Fruit fly (Drosophila melanogaster) whole organism, embryonic: ENCODE data around the gene CG12951.

Experiments
- ATbp ChIP-seq: fragments of 200-800 bp; sonication (Bioruptor generic); optimal IDR thresholded peaks from 2 replicates; lab custom pipeline; 2017; ENCODE audit warnings: missing biosample characterization, mild to moderate bottlenecking, missing genetic modification characterization, missing genetic modification reagents
- Ada2b ChIP-seq: fragments of 200-800 bp; sonication (Bioruptor generic); IDR thresholded peaks from 2 replicates; pipeline ENCODE4 v1.3.6; 2022; ENCODE audit warnings: missing biosample characterization, missing genetic modification characterization
- Aef1 ChIP-seq: fragments of 200-800 bp; sonication (Bioruptor generic); IDR thresholded peaks from 3 replicates; pipeline ENCODE4 v1.3.6; 2022; ENCODE audit warnings: missing biosample characterization, missing genetic modification characterization
- Atf-2 ChIP-seq: fragments of 200-800 bp; sonication (Bioruptor generic); optimal IDR thresholded peaks from 2 replicates; lab custom pipeline; 2016; ENCODE audit warnings: missing biosample characterization, missing genetic modification characterization
- CG10147 ChIP-seq: fragments of 200-800 bp; sonication (Bioruptor generic); optimal IDR thresholded peaks from 2 replicates; lab custom pipeline; 2019; ENCODE audit warnings: missing biosample characterization, mild to moderate bottlenecking, missing genetic modification characterization, moderate library complexity
- CG1024 ChIP-seq: fragments of 200-800 bp; sonication (Bioruptor generic); IDR thresholded peaks from 2 replicates; pipeline ENCODE4 v1.3.6; 2022; ENCODE audit warnings: missing biosample characterization, missing genetic modification characterization
- CG10267 ChIP-seq: fragments of 200-800 bp; sonication (Bioruptor generic); optimal IDR thresholded peaks from 2 replicates; lab custom pipeline; 2018; ENCODE audit warnings: missing biosample characterization, mild to moderate bottlenecking, missing genetic modification characterization, moderate library complexity
- CG10274 ChIP-seq: fragments of 200-800 bp; sonication (Bioruptor generic); optimal IDR thresholded peaks from 3 replicates; lab custom pipeline; 2017; ENCODE audit warnings: missing biosample characterization, mild to moderate bottlenecking, missing genetic modification characterization
- CG10543 ChIP-seq: fragments of 200-800 bp; sonication (Bioruptor generic); optimal IDR thresholded peaks from 3 replicates; lab custom pipeline; 2017; ENCODE audit warnings: missing biosample characterization, mild to moderate bottlenecking, missing genetic modification characterization, moderate library complexity
- CG10959 ChIP-seq: fragments of 200-800 bp; sonication (Bioruptor generic); IDR thresholded peaks from 2 replicates; pipeline ENCODE4 v1.3.6; 2022; ENCODE audit warnings: missing biosample characterization, missing genetic modification characterization
- CG10979 ChIP-seq: fragments of 200-800 bp; sonication (Bioruptor generic); optimal IDR thresholded peaks from 2 replicates; lab custom pipeline; 2018; ENCODE audit warnings: missing biosample characterization, mild to moderate bottlenecking, missing genetic modification characterization, moderate library complexity
- CG11504 ChIP-seq: fragments of 200-800 bp; sonication (Bioruptor generic); optimal IDR thresholded peaks from 3 replicates; lab custom pipeline; 2019; ENCODE audit warnings: missing biosample characterization, mild to moderate bottlenecking, missing genetic modification characterization, moderate library complexity
- CG12236 ChIP-seq: fragments of 200-800 bp; sonication (Bioruptor generic); optimal IDR thresholded peaks from 2 replicates; lab custom pipeline; 2016; ENCODE audit warnings: missing biosample characterization, missing genetic modification characterization
- CG13287 ChIP-seq: fragments of 200-800 bp; sonication (Bioruptor generic); IDR thresholded peaks from 2 replicates; pipeline ENCODE4 v1.3.6; 2022; ENCODE audit warnings: missing biosample characterization, missing genetic modification characterization; ENCODE audit not compliant: partially characterized antibody
- CG16779 ChIP-seq: fragments of 200-800 bp; sonication (Bioruptor generic); IDR thresholded peaks from 2 replicates; pipeline ENCODE4 v1.3.6; 2022; ENCODE audit warnings: missing biosample characterization, missing genetic modification characterization
- CG18011 ChIP-seq: fragments of 200-800 bp; sonication (Bioruptor generic); optimal IDR thresholded peaks from 2 replicates; lab custom pipeline; 2017; ENCODE audit warnings: missing biosample characterization, missing genetic modification characterization, mild to moderate bottlenecking, moderate library complexity, missing genotype
- CG31441 ChIP-seq: fragments of 200-800 bp; sonication (Bioruptor generic); IDR thresholded peaks from 2 replicates; pipeline ENCODE4 v1.3.6; 2022; ENCODE audit warnings: missing biosample characterization, missing genetic modification characterization
- CG4404 ChIP-seq: fragments of 200-800 bp; sonication (Bioruptor generic); IDR thresholded peaks from 2 replicates; pipeline ENCODE4 v1.3.6; 2022; ENCODE audit warnings: missing biosample characterization, missing genetic modification characterization
- CG5953 ChIP-seq: fragments of 200-800 bp; sonication (Bioruptor generic); IDR thresholded peaks from 2 replicates; pipeline ENCODE4 v1.3.6; 2022; ENCODE audit warnings: missing biosample characterization, missing genetic modification characterization
- CG6854 ChIP-seq: fragments of 200-800 bp; sonication (Bioruptor generic); optimal IDR thresholded peaks from 3 replicates; lab custom pipeline; 2017; ENCODE audit warnings: missing biosample characterization, mild to moderate bottlenecking, missing genetic modification characterization
- CG7372 ChIP-seq: fragments of 200-800 bp; sonication (Bioruptor generic); IDR thresholded peaks from 2 replicates; pipeline ENCODE4 v1.3.6; 2022; ENCODE audit warnings: missing biosample characterization, missing genetic modification characterization
- CG7987 ChIP-seq: fragments of 200-800 bp; sonication (Bioruptor generic); optimal IDR thresholded peaks from 2 replicates; lab custom pipeline; 2018; ENCODE audit warnings: missing biosample characterization, mild to moderate bottlenecking, missing genetic modification characterization, moderate library complexity
- Fer3 ChIP-seq: fragments of 200-800 bp; sonication (Bioruptor generic); optimal IDR thresholded peaks from 2 replicates; lab custom pipeline; 2018; ENCODE audit warnings: missing biosample characterization, mild to moderate bottlenecking, missing genetic modification characterization, moderate library complexity
- Gug ChIP-seq: fragments of 200-800 bp; sonication (Bioruptor generic); IDR thresholded peaks from 4 replicates; pipeline ENCODE4 v1.3.6; 2022; ENCODE audit warnings: missing biosample characterization, missing genetic modification characterization
- Hmr ChIP-seq: fragments of 200-800 bp; sonication (Bioruptor generic); optimal IDR thresholded peaks from 3 replicates; lab custom pipeline; 2017; ENCODE audit warnings: mild to moderate bottlenecking, missing biosample characterization, missing genetic modification reagents, missing genetic modification characterization
- Hmx ChIP-seq: fragments of 200-800 bp; sonication (Bioruptor generic); optimal IDR thresholded peaks from 2 replicates; lab custom pipeline; 2016; ENCODE audit warnings: missing biosample characterization, missing genetic modification characterization
- Med ChIP-seq: fragments of 200-800 bp; sonication (Bioruptor generic); peaks from one replicate; lab custom pipeline; 2016; ENCODE audit warnings: missing biosample characterization, missing genetic modification characterization, mild to moderate bottlenecking, inconsistent platforms, moderate library complexity
- Myb ChIP-seq: fragments of 200-800 bp; sonication (Bioruptor generic); optimal IDR thresholded peaks from 2 replicates; lab custom pipeline; 2016; ENCODE audit warnings: missing biosample characterization, missing genetic modification characterization
- NC2β ChIP-seq: fragments of 200-800 bp; sonication (Bioruptor generic); optimal IDR thresholded peaks from 2 replicates; lab custom pipeline; 2016; ENCODE audit warnings: missing biosample characterization, missing genetic modification characterization
- Spps ChIP-seq: fragments of 200-800 bp; sonication (Bioruptor generic); optimal IDR thresholded peaks from 2 replicates; lab custom pipeline; 2018; ENCODE audit warnings: missing biosample characterization, mild to moderate bottlenecking, missing genetic modification characterization
- Vsx1 ChIP-seq: fragments of 200-800 bp; sonication (Bioruptor generic); optimal IDR thresholded peaks from 2 replicates; lab custom pipeline; 2017; ENCODE audit warnings: missing biosample characterization, mild to moderate bottlenecking, missing genetic modification characterization, missing genetic modification reagents
- YL-1 ChIP-seq: fragments of 200-800 bp; sonication (Bioruptor generic); optimal IDR thresholded peaks from 3 replicates; lab custom pipeline; 2017; ENCODE audit warnings: missing biosample characterization, mild to moderate bottlenecking, missing genetic modification characterization
- ab ChIP-seq: fragments of 200-800 bp; sonication (Bioruptor generic); optimal IDR thresholded peaks from 2 replicates; lab custom pipeline; 2016; ENCODE audit warnings: missing biosample characterization, missing genetic modification characterization
- ash1 ChIP-seq: fragments of 200-800 bp; sonication (Bioruptor generic); optimal IDR thresholded peaks from 2 replicates; lab custom pipeline; 2018; ENCODE audit warnings: missing biosample characterization, mild to moderate bottlenecking, missing genetic modification characterization
- bigmax ChIP-seq: fragments of 200-800 bp; sonication (Bioruptor generic); optimal IDR thresholded peaks from 2 replicates; lab custom pipeline; 2018; ENCODE audit warnings: missing biosample characterization, mild to moderate bottlenecking, missing genetic modification characterization
- cas ChIP-seq: fragments of 200-800 bp; sonication (Bioruptor generic); IDR thresholded peaks from 2 replicates; pipeline ENCODE4 v1.3.6; 2022; ENCODE audit warnings: missing biosample characterization, missing genetic modification characterization
- chinmo ChIP-seq: fragments of 200-800 bp; sonication (Bioruptor generic); IDR thresholded peaks from 4 replicates; pipeline ENCODE4 v1.3.6; 2022; ENCODE audit warnings: missing biosample characterization, missing genetic modification characterization; ENCODE audit not compliant: partially characterized antibody
- emc ChIP-seq: fragments of 200-800 bp; sonication (Bioruptor generic); optimal IDR thresholded peaks from 2 replicates; lab custom pipeline; 2016; ENCODE audit warnings: missing biosample characterization, missing genetic modification characterization
- gce ChIP-seq: fragments of 200-800 bp; sonication (Bioruptor generic); IDR thresholded peaks from 3 replicates; pipeline ENCODE4 v1.3.6; 2022; ENCODE audit warnings: missing biosample characterization, missing genetic modification characterization
- grn ChIP-seq: fragments of 200-800 bp; sonication (Bioruptor generic); optimal IDR thresholded peaks from 3 replicates; lab custom pipeline; 2017; ENCODE audit warnings: missing biosample characterization, missing genetic modification characterization
- lola ChIP-seq, 3 experiments: fragments of >200 bp in 2 of 3; fragments of 200-800 bp in 1 of 3; sonication (Bioruptor generic) in 1 of 3; optimal IDR thresholded peaks; 2 replicates each; lab custom pipeline; 2017 to 2019; ENCODE audit warnings: missing biosample characterization in 3 of 3, missing genetic modification characterization in 3 of 3, mild to moderate bottlenecking in 1 of 3, moderate library complexity in 1 of 3
- luna ChIP-seq: fragments of 200-800 bp; sonication (Bioruptor generic); optimal IDR thresholded peaks from 2 replicates; lab custom pipeline; 2016; ENCODE audit warnings: missing biosample characterization, missing genetic modification characterization
- pho ChIP-seq: fragments of 200-800 bp; sonication (Bioruptor generic); optimal IDR thresholded peaks from 2 replicates; lab custom pipeline; 2016; ENCODE audit warnings: missing biosample characterization, missing genetic modification characterization
- pzg ChIP-seq: fragments of 200-800 bp; sonication (Bioruptor generic); optimal IDR thresholded peaks from 3 replicates; lab custom pipeline; 2018; ENCODE audit warnings: missing biosample characterization, mild to moderate bottlenecking, missing genetic modification characterization, moderate library complexity
- salm ChIP-seq: fragments of 200-800 bp; sonication (Bioruptor generic); optimal IDR thresholded peaks from 2 replicates; lab custom pipeline; 2018; ENCODE audit warnings: missing biosample characterization, mild to moderate bottlenecking, missing genetic modification characterization
- tna ChIP-seq: fragments of 200-800 bp; sonication (Bioruptor generic); IDR thresholded peaks from 2 replicates; pipeline ENCODE4 v1.3.6; 2022; ENCODE audit warnings: missing biosample characterization, missing genetic modification characterization; ENCODE audit not compliant: partially characterized antibody
- tx ChIP-seq: fragments of 200-800 bp; sonication (Bioruptor generic); optimal IDR thresholded peaks from 2 replicates; lab custom pipeline; 2016; ENCODE audit warnings: missing biosample characterization, missing genetic modification characterization
- yki ChIP-seq: fragments of >200 bp; optimal IDR thresholded peaks from 3 replicates; lab custom pipeline; 2018

CG12951 gene

DNA sequence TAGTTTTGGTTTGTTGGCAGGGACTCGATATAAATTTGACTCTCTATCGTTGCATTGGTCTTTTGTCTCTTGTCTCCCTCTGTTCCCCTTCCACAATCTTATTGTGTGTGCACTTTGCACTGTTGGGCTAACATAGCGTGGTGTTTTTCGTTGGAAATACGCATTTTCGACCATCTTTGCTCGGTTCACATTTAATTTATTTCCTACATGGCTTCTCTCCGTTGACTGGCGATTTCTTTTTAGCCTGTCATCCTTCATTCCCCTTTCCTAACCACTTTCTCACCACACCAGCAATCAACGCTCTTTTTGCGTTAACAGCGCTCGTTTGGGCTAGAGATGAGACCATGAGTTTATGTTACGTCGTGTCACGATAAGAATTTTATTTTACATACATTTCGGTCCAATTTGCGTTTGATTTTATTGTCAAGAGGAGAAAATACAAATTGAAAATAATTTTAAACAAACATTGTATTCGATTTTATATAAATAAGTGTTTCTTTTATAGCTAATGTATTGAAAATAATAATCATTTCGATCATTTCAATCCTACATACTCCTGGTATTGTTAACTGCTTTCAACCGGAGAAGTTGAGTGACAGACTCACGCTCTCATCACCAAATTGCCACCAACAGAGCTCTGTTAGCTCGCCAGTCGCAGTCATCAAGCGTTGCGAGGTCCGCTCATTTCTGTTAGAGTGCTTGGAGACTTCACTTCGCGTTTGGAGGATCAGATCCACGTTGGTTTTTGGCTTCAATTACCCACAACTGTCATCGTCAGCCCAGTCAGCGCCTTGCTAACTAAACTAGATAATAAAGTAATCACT lies 11.3 kb upstream of the CG12951 start (continued):
- 0 out of 2 replicates have a peak, but pooled peaks have one; percentile 41 for TF ChIP-seq CG16779 (GFP tag; lab: Robert Waterston, UW)
- TF ChIP-seq CG10543 (GFP tag; lab: Kevin White, UChicago) = peak; percentile 97
- peak; percentile 15 for TF ChIP-seq grn
- TF ChIP-seq bigmax (GFP tag; lab: Kevin White, UChicago) = no peak
- peak; percentile 17 for TF ChIP-seq luna (GFP tag; lab: Kevin White, UChicago)
- peak; percentile 86 for TF ChIP-seq Hmr
- TF ChIP-seq YL-1 (GFP tag; lab: Kevin White, UChicago) = no peak
- peak; percentile 72 for TF ChIP-seq Vsx1 (GFP tag; lab: Kevin White, UChicago)
- no peak; the same call in 2 of the 3 replicates for TF ChIP-seq gce (GFP tag; lab: Robert Waterston, UW)
- TF ChIP-seq tx (GFP tag; lab: Kevin White, UChicago) = peak; percentile 20
- no peak for TF ChIP-seq CG4404 (GFP tag; lab: Robert Waterston, UW)
- peak; percentile 60; the same call in 1 of the 2 replicates for TF ChIP-seq cas (GFP tag; lab: Robert Waterston, UW)
- peak; percentile 72 for TF ChIP-seq ash1 (GFP tag; lab: Kevin White, UChicago)
- TF ChIP-seq emc = peak; percentile 11
- peak; percentile 54 for TF ChIP-seq Spps (tag; lab: Kevin White, UChicago)
- peak; percentile 89 for TF ChIP-seq CG10147
- TF ChIP-seq Ada2b = peak; percentile 60
- TF ChIP-seq CG5953 (GFP tag; lab: Robert Waterston, UW) = no peak
- peak; percentile 80 for TF ChIP-seq Fer3 (tag; lab: Kevin White, UChicago)
- TF ChIP-seq ab = no peak
- peak; percentile 93 for TF ChIP-seq Med (GFP tag; lab: Kevin White, UChicago)
- TF ChIP-seq CG7372 (GFP tag; lab: Robert Waterston, UW) = peak; percentile 42; the same call in 1 of the 2 replicates
- peak; percentile 27 for TF ChIP-seq pzg (GFP tag; lab: Kevin White, UChicago)
- peak; percentile 95 for TF ChIP-seq CG13287
- no peak for TF ChIP-seq NC2β (GFP tag; lab: Kevin White, UChicago)
- TF ChIP-seq CG10267 (tag; lab: Kevin White, UChicago) = peak; percentile 74
- peak; percentile 75 for TF ChIP-seq CG10979 (tag; lab: Kevin White, UChicago)
- TF ChIP-seq salm = peak; percentile 29
- TF ChIP-seq tna (GFP tag; lab: Robert Waterston, UW) = peak; percentile 68
- no peak for TF ChIP-seq Myb (GFP tag; lab: Kevin White, UChicago)
- TF ChIP-seq CG6854 (GFP tag; lab: Kevin White, UChicago) = peak; percentile 81
- peak; percentile 35 for TF ChIP-seq CG18011 (GFP tag; lab: Kevin White, UChicago)
- TF ChIP-seq chinmo (GFP tag; lab: Robert Waterston, UW) = peak; percentile 88; the same call in 3 of the 4 replicates
- no peak for TF ChIP-seq CG10274 (GFP tag; lab: Kevin White, UChicago)
- peak; percentile 77 for TF ChIP-seq CG7987 (GFP tag; lab: Kevin White, UChicago)
- peak; percentile 38; the same call in 1 of the 4 replicates for TF ChIP-seq Gug (GFP tag; lab: Robert Waterston, UW)
- TF ChIP-seq pho (GFP tag; lab: Kevin White, UChicago) = peak; percentile 67
- no peak for TF ChIP-seq yki (lab: Kevin White, UChicago)
- no peak for TF ChIP-seq CG10959 (GFP tag; lab: Robert Waterston, UW)
- TF ChIP-seq ATbp (GFP tag; lab: Kevin White, UChicago) = peak; percentile 53
- peak; percentile 84 for TF ChIP-seq CG11504
- TF ChIP-seq lola (GFP tag; optimal IDR thresholded peaks at IDR 0.05; lab: Kevin White, UChicago) = peak in 1 of 3 experiments; percentile 74
- no peak for TF ChIP-seq CG1024 (GFP tag; lab: Robert Waterston, UW)
- peak; percentile 77 for TF ChIP-seq CG31441 (GFP tag; lab: Robert Waterston, UW)
- TF ChIP-seq Hmx (GFP tag; lab: Kevin White, UChicago) = peak; percentile 68
- TF ChIP-seq Atf-2 (GFP tag; lab: Kevin White, UChicago) = peak; percentile 56
- TF ChIP-seq Aef1 (GFP tag; lab: Robert Waterston, UW) = peak; percentile 58; the same call in 2 of the 3 replicates
- peak; percentile 46 for TF ChIP-seq CG12236
